Worm (Caenorhabditis elegans): ENCODE measurements around the gene vpat-1.

vpat-1 gene

ce11 chrX:1093154-1093553 is 47.1 kb upstream of the vpat-1 start (continued):
- TF ChIP-seq nhr-23 (tag; optimal IDR thresholded peaks at IDR 0.05) = no peak

- TF ChIP-seq nhr-77 (tag; optimal IDR thresholded peaks at IDR 0.05) (no peak), mab-5 (tag; optimal IDR thresholded peaks at IDR 0.05) (no peak), sma-9 (GFP tag; optimal IDR thresholded peaks at IDR 0.05) (no peak), sma-9 (tag; optimal IDR thresholded peaks at IDR 0.05) (no peak), elt-1 (tag; optimal IDR thresholded peaks at IDR 0.05) (no peak), peb-1 (tag; optimal IDR thresholded peaks at IDR 0.05) (no peak), lin-13 (GFP tag; optimal IDR thresholded peaks at IDR 0.05) (no peak), snpc-4 (tag; optimal IDR thresholded peaks at IDR 0.05) (no peak), F13H6.1 (tag; optimal IDR thresholded peaks at IDR 0.05) (no peak), ama-1 (optimal IDR thresholded peaks at IDR 0.05) (no peak), dmd-4 (tag; optimal IDR thresholded peaks at IDR 0.05) (no peak), Y55F3AM.14 (GFP tag; optimal IDR thresholded peaks at IDR 0.05) (no peak), unc-39 (tag; optimal IDR thresholded peaks at IDR 0.05) (no peak), lin-39 (tag; optimal IDR thresholded peaks at IDR 0.05) (no peak)
Observed at ce11 chrX:1089676-1090075, 43.7 kb upstream of the vpat-1 start.

- TF ChIP-seq sem-4 (tag; optimal IDR thresholded peaks at IDR 0.05) = no peak
- no peak for TF ChIP-seq fos-1 (tag; optimal IDR thresholded peaks at IDR 0.05)
- no peak for TF ChIP-seq gmeb-1 (tag; optimal IDR thresholded peaks at IDR 0.05)
- TF ChIP-seq elt-1 (tag; optimal IDR thresholded peaks at IDR 0.05) = no peak
- no peak for TF ChIP-seq nhr-12 (tag; optimal IDR thresholded peaks at IDR 0.05)
- no peak for TF ChIP-seq lin-11 (tag; optimal IDR thresholded peaks at IDR 0.05)
- no peak for TF ChIP-seq Y55F3AM.14 (GFP tag; optimal IDR thresholded peaks at IDR 0.05)
- no peak for TF ChIP-seq nhr-10 (tag; optimal IDR thresholded peaks at IDR 0.05)
- no peak for TF ChIP-seq dmd-4 (tag; optimal IDR thresholded peaks at IDR 0.05)
- no peak for TF ChIP-seq nhr-25 (tag; optimal IDR thresholded peaks at IDR 0.05)
- no peak for TF ChIP-seq unc-62 (GFP tag; optimal IDR thresholded peaks at IDR 0.05)
- no peak for TF ChIP-seq ZK546.5 (tag; optimal IDR thresholded peaks at IDR 0.05)
- no peak for TF ChIP-seq mab-5 (tag; optimal IDR thresholded peaks at IDR 0.05)
- no peak for TF ChIP-seq egl-27 (tag; optimal IDR thresholded peaks at IDR 0.05)
- no peak for TF ChIP-seq nhr-237 (tag; optimal IDR thresholded peaks at IDR 0.05)
Observed at ce11 chrX:1089133-1089532, 43.1 kb upstream of the vpat-1 start.

- no peak for TF ChIP-seq nhr-11 (tag; optimal IDR thresholded peaks at IDR 0.05)
- TF ChIP-seq nhr-129 (tag; optimal IDR thresholded peaks at IDR 0.05) = no peak
- TF ChIP-seq zag-1 (tag; optimal IDR thresholded peaks at IDR 0.05) = no peak
- TF ChIP-seq unc-55 (GFP tag; optimal IDR thresholded peaks at IDR 0.05) = no peak
- TF ChIP-seq unc-62 (GFP tag; optimal IDR thresholded peaks at IDR 0.05) = no peak
- TF ChIP-seq lin-11 (tag; optimal IDR thresholded peaks at IDR 0.05) = no peak
- TF ChIP-seq nhr-10 (tag; optimal IDR thresholded peaks at IDR 0.05) = no peak
- TF ChIP-seq ceh-82 (tag; optimal IDR thresholded peaks at IDR 0.05) = no peak
- TF ChIP-seq sma-3 (GFP tag; optimal IDR thresholded peaks at IDR 0.05) = no peak
- no peak for TF ChIP-seq ztf-4 (tag; optimal IDR thresholded peaks at IDR 0.05)
- no peak for TF ChIP-seq ama-1 (optimal IDR thresholded peaks at IDR 0.05)
- no peak for TF ChIP-seq aly-2 (tag; optimal IDR thresholded peaks at IDR 0.05)
- no peak for TF ChIP-seq F13H6.1 (tag; optimal IDR thresholded peaks at IDR 0.05)
- no peak for TF ChIP-seq alr-1 (tag; optimal IDR thresholded peaks at IDR 0.05)
- no peak for TF ChIP-seq Y55F3AM.14 (GFP tag; optimal IDR thresholded peaks at IDR 0.05)
- TF ChIP-seq elt-3 (tag; optimal IDR thresholded peaks at IDR 0.05) = no peak
Observed at ce11 chrX:1088048-1088447, 42.0 kb upstream of the vpat-1 start, which contains the start of gene rei-2. Gene rei-2 (minus strand): TSS chrX:1088148.

- TF ChIP-seq sem-4 (tag; optimal IDR thresholded peaks at IDR 0.05) (peak; percentile 13), unc-62 (GFP tag; optimal IDR thresholded peaks at IDR 0.05) (no peak), nhr-237 (tag; optimal IDR thresholded peaks at IDR 0.05) (no peak), F13H6.1 (tag; optimal IDR thresholded peaks at IDR 0.05) (no peak), unc-55 (GFP tag; optimal IDR thresholded peaks at IDR 0.05) (peak; percentile 9), sma-9 (GFP tag; optimal IDR thresholded peaks at IDR 0.05) (peak; percentile 6), sma-9 (tag; optimal IDR thresholded peaks at IDR 0.05) (no peak), ztf-1 (GFP tag; conservative IDR thresholded peaks at IDR 0.05) (no peak), elt-3 (tag; optimal IDR thresholded peaks at IDR 0.05) (no peak), nhr-25 (tag; optimal IDR thresholded peaks at IDR 0.05) (peak; percentile 57), nhr-23 (tag; optimal IDR thresholded peaks at IDR 0.05) (no peak), zag-1 (tag; optimal IDR thresholded peaks at IDR 0.05) (no peak)
Observed at ce11 chrX:1086406-1086897, 40.4 kb upstream of the vpat-1 start.

All from whole organism, L2 larva.